Worm (Caenorhabditis elegans): ENCODE measurements around the gene F38A6.5.

Gene F38A6.5

ce11 chrV:20739387-20739786 lies 34.2 kb downstream of the F38A6.5 start:
- TF ChIP-seq nhr-41 (GFP tag; IDR thresholded peaks at IDR 0.05) = no peak
- 0 out of 2 replicates have a peak, but pooled peaks have one; percentile 18 for TF ChIP-seq ctbp-1 (GFP tag; IDR thresholded peaks at IDR 0.05)
- TF ChIP-seq vab-7 (GFP tag; IDR thresholded peaks at IDR 0.05) = no peak
- no peak for TF ChIP-seq F49E8.2 (tag; optimal IDR thresholded peaks at IDR 0.05; ENCODE audit: borderline replicate concordance)
- TF ChIP-seq ces-1 (GFP tag; optimal IDR thresholded peaks at IDR 0.05) = peak; percentile 88
- TF ChIP-seq nhr-111 (GFP tag; optimal IDR thresholded peaks at IDR 0.05) = no peak
- peak; percentile 68 for TF ChIP-seq fkh-10 (GFP tag; optimal IDR thresholded peaks at IDR 0.05)
- TF ChIP-seq F37D6.2 (tag; optimal IDR thresholded peaks at IDR 0.05) = no peak

ce11 chrV:20734658-20735057 lies 38.9 kb downstream of the F38A6.5 start, which contains the start of gene srxa-6:
TSS of gene srxa-6 (plus strand) at chrV:20734958.
- TF ChIP-seq nhr-28 (tag; optimal IDR thresholded peaks at IDR 0.05) = no peak
- TF ChIP-seq nhr-102 (tag; optimal IDR thresholded peaks at IDR 0.05) = no peak
- no peak for TF ChIP-seq nhr-10 (tag; optimal IDR thresholded peaks at IDR 0.05)
- no peak for TF ChIP-seq mdt-29 (GFP tag; IDR thresholded peaks at IDR 0.05)
- no peak for TF ChIP-seq gei-8 (GFP tag; optimal IDR thresholded peaks at IDR 0.05)
- TF ChIP-seq ceh-32 (tag; optimal IDR thresholded peaks at IDR 0.05; ENCODE audit: poor library complexity) = no peak
- TF ChIP-seq nhr-77 (tag; optimal IDR thresholded peaks at IDR 0.05) = no peak
- TF ChIP-seq nhr-111 (GFP tag; optimal IDR thresholded peaks at IDR 0.05) = no peak
- no peak for TF ChIP-seq zag-1 (tag; optimal IDR thresholded peaks at IDR 0.05)
- no peak for TF ChIP-seq dpl-1 (GFP tag; optimal IDR thresholded peaks at IDR 0.05)
- no peak for TF ChIP-seq dmd-6 (GFP tag; IDR thresholded peaks at IDR 0.05)

ce11 chrV:20731787-20732186 lies 41.8 kb downstream of the F38A6.5 start, which contains the start of gene srxa-1:
TSS of gene srxa-1 (plus strand) at chrV:20732087.
- TF ChIP-seq php-3 (GFP tag; IDR thresholded peaks at IDR 0.05) (no peak), unc-62 (GFP tag; optimal IDR thresholded peaks at IDR 0.05 in 1 of 2) (peak in 1 of 2 experiments; percentile 2), unc-62 (tag; optimal IDR thresholded peaks at IDR 0.05) (no peak)

DNA sequence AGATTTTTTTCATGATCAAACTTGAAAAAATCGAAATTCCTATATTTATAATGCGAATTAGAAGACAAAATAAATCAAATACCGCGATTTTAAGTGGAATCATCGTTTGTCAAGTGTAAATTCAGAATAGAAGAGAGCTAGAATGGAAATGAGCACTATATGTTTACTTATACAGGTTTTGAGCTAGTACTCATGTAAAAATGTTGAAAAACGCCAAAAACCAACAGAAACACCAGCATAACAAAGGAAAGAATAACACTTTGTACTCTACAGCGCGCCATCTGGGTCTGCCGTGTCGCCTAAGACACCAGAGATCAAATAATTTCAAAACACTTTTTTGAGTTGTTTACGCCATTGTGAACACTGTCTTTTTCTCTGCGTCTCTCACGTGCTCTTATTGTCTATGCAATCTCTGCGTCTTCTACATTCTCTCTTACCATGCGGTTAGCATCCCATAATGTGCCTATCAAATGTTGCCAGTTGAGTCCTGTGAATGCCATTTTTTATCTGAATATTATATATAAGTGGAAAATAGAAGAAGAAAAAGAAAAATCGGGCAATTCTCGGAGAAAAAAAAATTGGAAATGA lies 44.7 kb downstream of the F38A6.5 start, which contains the start of gene ipla-3:
ipla-3 (minus strand) TSS at position 510 of the 588 bp plus-strand sequence.
- TF ChIP-seq Y75B8A.6 (GFP tag; IDR thresholded peaks at IDR 0.05) = no peak
- TF ChIP-seq hlh-11 (tag; optimal IDR thresholded peaks at IDR 0.05) = peak; percentile 95
- no peak for TF ChIP-seq mdt-29 (GFP tag; IDR thresholded peaks at IDR 0.05)
- TF ChIP-seq spr-1 (tag; optimal IDR thresholded peaks at IDR 0.05) = peak; percentile 38
- TF ChIP-seq mep-1 (tag; optimal IDR thresholded peaks at IDR 0.05) = peak; percentile 69
- TF ChIP-seq zfp-2 (tag; optimal IDR thresholded peaks at IDR 0.05) = no peak
- peak; percentile 26; the same call in 1 of the 2 replicates for TF ChIP-seq ceh-20 (GFP tag; IDR thresholded peaks at IDR 0.05)
- TF ChIP-seq snpc-1.2 (GFP tag; IDR thresholded peaks at IDR 0.05) = no peak
- no peak for TF ChIP-seq nhr-111 (GFP tag; optimal IDR thresholded peaks at IDR 0.05)
- TF ChIP-seq aly-2 (tag; optimal IDR thresholded peaks at IDR 0.05) = no peak
- no peak for TF ChIP-seq ceh-62 (tag; optimal IDR thresholded peaks at IDR 0.05)
- TF ChIP-seq ceh-28 (tag; optimal IDR thresholded peaks at IDR 0.05) = no peak
- no peak for TF ChIP-seq ctbp-1 (GFP tag; IDR thresholded peaks at IDR 0.05)
- TF ChIP-seq aha-1 (tag) = peak; percentile 14
- no peak for TF ChIP-seq ZK337.2 (GFP tag; IDR thresholded peaks at IDR 0.05)
- TF ChIP-seq ZK546.5 (tag; optimal IDR thresholded peaks at IDR 0.05) = no peak
- TF ChIP-seq unc-130 (GFP tag; optimal IDR thresholded peaks at IDR 0.05) = no peak
- TF ChIP-seq nhr-28 (tag; optimal IDR thresholded peaks at IDR 0.05) = peak; percentile 84
- TF ChIP-seq dve-1 (tag; optimal IDR thresholded peaks at IDR 0.05; ENCODE audit: insufficient read depth) = peak; percentile 96
- TF ChIP-seq saeg-2 (GFP tag; IDR thresholded peaks at IDR 0.05) = no peak
- peak; percentile 84 for TF ChIP-seq mxl-3 (GFP tag; optimal IDR thresholded peaks at IDR 0.05)
- 0 out of 2 replicates have a peak, but pooled peaks have one; percentile 20 for TF ChIP-seq mxl-2 (GFP tag; conservative IDR thresholded peaks at IDR 0.05)
- peak; percentile 97 for TF ChIP-seq dmd-6 (GFP tag; IDR thresholded peaks at IDR 0.05)
- TF ChIP-seq madf-5 (GFP tag; IDR thresholded peaks at IDR 0.05) = no peak
- no peak for TF ChIP-seq Y105C5A.15 (GFP tag; IDR thresholded peaks at IDR 0.05)
- TF ChIP-seq ztf-11 (tag; optimal IDR thresholded peaks at IDR 0.05) = no peak
- no peak for TF ChIP-seq R02D3.7 (tag; optimal IDR thresholded peaks at IDR 0.05)
- no peak for TF ChIP-seq vab-7 (GFP tag; IDR thresholded peaks at IDR 0.05)
- TF ChIP-seq lin-29 (GFP tag; IDR thresholded peaks at IDR 0.05) = no peak
- TF ChIP-seq pha-4 (GFP tag; IDR thresholded peaks at IDR 0.05) = peak; percentile 79
- TF ChIP-seq pha-4 (tag; optimal IDR thresholded peaks at IDR 0.05) = peak; percentile 76

All from whole organism, L4 larva.